Worm (Caenorhabditis elegans): ENCODE results near the gene C46A5.1.

C46A5.1 gene

DNA sequence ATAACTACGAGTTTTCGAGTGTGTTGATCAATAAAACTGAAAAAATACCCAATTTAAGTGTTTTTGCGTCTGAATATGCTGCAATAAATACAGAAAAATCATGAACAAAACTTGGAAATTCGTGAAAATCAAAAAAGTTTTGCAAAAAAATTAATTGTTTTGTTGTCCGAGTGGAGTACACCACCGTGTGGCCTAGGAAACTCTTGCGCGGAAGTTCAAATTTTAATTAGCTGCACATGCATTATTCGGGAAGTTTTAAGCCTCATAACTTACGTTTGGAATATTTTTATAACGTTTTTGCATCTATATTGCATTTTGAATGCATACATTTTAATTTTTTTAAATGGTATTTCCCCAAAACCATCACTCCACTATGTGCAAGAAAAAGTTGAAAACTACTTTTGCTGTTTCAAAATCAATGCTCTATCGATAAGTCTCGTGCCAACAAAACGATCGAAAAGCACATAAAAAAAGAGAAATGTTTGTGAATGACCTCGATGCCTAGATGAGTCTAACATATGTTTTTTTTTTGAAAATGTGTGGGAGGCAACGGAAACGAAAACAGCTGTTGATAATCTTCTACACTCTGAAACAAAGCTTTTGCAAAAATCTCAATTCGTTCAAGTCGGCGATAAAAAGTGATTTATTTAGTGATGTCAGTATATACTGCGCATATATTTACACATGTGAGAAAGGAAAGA is 52.8 kb downstream of the C46A5.1 start (continued):
- TF ChIP-seq zip-2 (tag; optimal IDR thresholded peaks at IDR 0.05) (no peak), fkh-10 (GFP tag; optimal IDR thresholded peaks at IDR 0.05) (no peak), madf-5 (GFP tag; IDR thresholded peaks at IDR 0.05) (no peak), Y48G9A.11 (GFP tag; IDR thresholded peaks at IDR 0.05) (peak; percentile 50; the same call in 1 of the 2 replicates), nhr-102 (tag; optimal IDR thresholded peaks at IDR 0.05) (no peak), skn-1 (tag; optimal IDR thresholded peaks at IDR 0.05) (no peak)
